Fruit fly (Drosophila melanogaster): ENCODE results near the gene CG6168.
A peak's percentile ranks its signal among the peaks of the same experiment; 100 is the strongest.

The CG6168 gene

DNA sequence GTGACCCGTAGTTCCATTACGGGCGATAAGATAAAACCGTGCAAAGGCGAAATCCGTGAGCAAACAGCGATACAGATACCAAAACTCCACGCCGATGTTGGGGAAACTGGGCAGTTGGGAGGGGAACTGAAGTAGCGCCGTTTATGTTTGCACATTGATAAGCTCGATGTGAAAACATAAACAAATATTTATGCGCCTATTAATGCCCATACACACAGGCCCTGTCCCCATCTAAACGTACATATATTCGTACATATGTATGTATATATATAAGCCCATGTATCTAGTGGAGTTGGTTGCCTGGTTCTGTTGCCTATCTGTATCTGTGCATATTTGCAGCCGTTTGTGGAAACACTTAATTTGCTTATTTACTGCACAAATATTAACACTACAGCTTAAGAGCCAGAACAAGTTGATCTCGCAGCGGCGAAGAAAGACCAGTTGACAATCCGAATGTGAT, 32.8 kb upstream of the CG6168 start (continued):
- peak; percentile 83 for TF ChIP-seq CG10669 (GFP tag; optimal IDR thresholded peaks at IDR 0.05)
- TF ChIP-seq Hr38 (GFP tag; optimal IDR thresholded peaks at IDR 0.05): peak; percentile 28
- peak; percentile 48 for TF ChIP-seq dac (GFP tag; optimal IDR thresholded peaks at IDR 0.05)
- no peak for TF ChIP-seq CG11902 (GFP tag; optimal IDR thresholded peaks at IDR 0.05)
- TF ChIP-seq CG6854 (GFP tag; optimal IDR thresholded peaks at IDR 0.05): peak; percentile 73
- peak; percentile 85 for TF ChIP-seq CG6808 (GFP tag; optimal IDR thresholded peaks at IDR 0.05)
- peak; percentile 72 for TF ChIP-seq CG6792 (GFP tag; optimal IDR thresholded peaks at IDR 0.05)
- peak; percentile 9 for TF ChIP-seq cyc (GFP tag; optimal IDR thresholded peaks at IDR 0.05)
- peak; percentile 73 for TF ChIP-seq CG11762 (GFP tag; optimal IDR thresholded peaks at IDR 0.05; ENCODE audit: insufficient read depth)
- peak; percentile 62 for TF ChIP-seq CG3032 (tag; optimal IDR thresholded peaks at IDR 0.05)
- peak; percentile 88 for TF ChIP-seq CG1621 (tag; optimal IDR thresholded peaks at IDR 0.05)
- TF ChIP-seq topi (GFP tag; optimal IDR thresholded peaks at IDR 0.05): peak; percentile 71
- peak; percentile 47 for TF ChIP-seq CG8319 (GFP tag; optimal IDR thresholded peaks at IDR 0.05)
- no peak for TF ChIP-seq CG4318 (GFP tag; optimal IDR thresholded peaks at IDR 0.05)
- TF ChIP-seq achi (GFP tag; optimal IDR thresholded peaks at IDR 0.05): peak; percentile 69

DNA sequence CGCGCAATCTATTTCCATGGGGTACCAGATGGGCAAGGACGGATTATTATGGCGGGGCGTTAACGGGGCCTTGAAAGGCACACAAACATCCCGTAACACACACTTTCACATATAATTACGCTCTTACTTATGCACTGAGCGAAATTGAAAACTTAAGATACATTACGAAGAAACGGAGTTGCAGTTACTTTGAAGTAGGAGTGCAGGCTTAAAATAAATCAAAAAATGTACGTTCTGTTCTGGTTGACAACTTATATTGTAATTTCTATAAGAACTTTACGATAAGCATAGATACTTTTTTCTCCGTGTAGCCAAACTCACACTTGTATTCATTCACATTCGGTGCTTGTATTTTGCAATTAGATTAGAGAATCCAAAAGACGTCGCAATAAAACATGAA, 31.5 kb upstream of the CG6168 start:
- TF ChIP-seq eg (GFP tag; IDR thresholded peaks at IDR 0.05) (peak; percentile 74), esn (GFP tag; optimal IDR thresholded peaks at IDR 0.05) (peak; percentile 87), CG8319 (GFP tag; optimal IDR thresholded peaks at IDR 0.05) (no peak), pdm3 (GFP tag; optimal IDR thresholded peaks at IDR 0.05) (peak; percentile 65), vri (GFP tag; optimal IDR thresholded peaks at IDR 0.05) (peak; percentile 93), CG31627 (GFP tag; optimal IDR thresholded peaks at IDR 0.05) (peak; percentile 86), CG16779 (tag; optimal IDR thresholded peaks at IDR 0.05) (no peak), CG34406 (GFP tag; optimal IDR thresholded peaks at IDR 0.05) (peak; percentile 60), CG11294 (GFP tag; IDR thresholded peaks at IDR 0.05) (no peak), Hr39 (GFP tag; optimal IDR thresholded peaks at IDR 0.05) (peak; percentile 91), fd85E (GFP tag; optimal IDR thresholded peaks at IDR 0.05) (no peak), CG10631 (GFP tag; optimal IDR thresholded peaks at IDR 0.05) (peak; percentile 52), achi (GFP tag; optimal IDR thresholded peaks at IDR 0.05) (peak; percentile 62), CG4318 (GFP tag; optimal IDR thresholded peaks at IDR 0.05) (peak; percentile 4), Eip75B (GFP tag; optimal IDR thresholded peaks at IDR 0.05) (peak; percentile 49), Eip78C (GFP tag) (peak; percentile 84), net (GFP tag; optimal IDR thresholded peaks at IDR 0.05) (peak; percentile 40), Smox (GFP tag; optimal IDR thresholded peaks at IDR 0.05) (peak; percentile 85), CG3032 (tag; optimal IDR thresholded peaks at IDR 0.05) (no peak), CG1621 (tag; optimal IDR thresholded peaks at IDR 0.05) (no peak), Ets21C (GFP tag; optimal IDR thresholded peaks at IDR 0.05) (peak; percentile 80), CG3919 (GFP tag; optimal IDR thresholded peaks at IDR 0.05) (peak; percentile 63), dsx (GFP tag; optimal IDR thresholded peaks at IDR 0.05; ENCODE audit: poor library complexity, severe bottlenecking) (no peak), CG8632 (GFP tag; optimal IDR thresholded peaks at IDR 0.05) (peak; percentile 44), Sox15 (GFP tag; optimal IDR thresholded peaks at IDR 0.05) (peak; percentile 3), CG8119 (GFP tag; IDR thresholded peaks at IDR 0.05) (peak; percentile 65), Hr4 (GFP tag; optimal IDR thresholded peaks at IDR 0.05) (peak; percentile 65), Eip93F (GFP tag; optimal IDR thresholded peaks at IDR 0.05) (peak; percentile 62), Met (GFP tag; optimal IDR thresholded peaks at IDR 0.05) (peak; percentile 88), CG10669 (GFP tag; optimal IDR thresholded peaks at IDR 0.05) (no peak), fd59A (GFP tag; optimal IDR thresholded peaks at IDR 0.05) (no peak), CG6792 (GFP tag; optimal IDR thresholded peaks at IDR 0.05) (peak; percentile 58), CG6808 (GFP tag; optimal IDR thresholded peaks at IDR 0.05) (no peak), Blimp-1 (GFP tag; optimal IDR thresholded peaks at IDR 0.05) (peak; percentile 1), Sox14 (GFP tag; optimal IDR thresholded peaks at IDR 0.05) (peak; percentile 80), CG32006 (GFP tag; optimal IDR thresholded peaks at IDR 0.05) (peak; percentile 73), CG9139 (GFP tag; optimal IDR thresholded peaks at IDR 0.05) (no peak), salr (GFP tag; optimal IDR thresholded peaks at IDR 0.05) (no peak), CG11762 (GFP tag; optimal IDR thresholded peaks at IDR 0.05; ENCODE audit: insufficient read depth) (peak; percentile 52), cyc (GFP tag; optimal IDR thresholded peaks at IDR 0.05) (peak; percentile 84), CG6163 (GFP tag; IDR thresholded peaks at IDR 0.05) (peak; percentile 90), ss (GFP tag; optimal IDR thresholded peaks at IDR 0.05) (no peak), Hr38 (GFP tag; optimal IDR thresholded peaks at IDR 0.05) (no peak), Lpt (GFP tag; optimal IDR thresholded peaks at IDR 0.05) (peak; percentile 40)
